Worm (Caenorhabditis elegans) whole organism, late embryonic: ENCODE measurements around the gene T01H3.3.

Experiments used
- C08G9.2 ChIP-seq: sonication (generic microtip); optimal IDR thresholded peaks from 2 replicates; lab custom pipeline; 2016; ENCODE audit warnings: mild to moderate bottlenecking, missing genetic modification characterization, moderate library complexity, missing compliant biosample characterization
- K09A11.1 ChIP-seq: sonication (generic microtip); optimal IDR thresholded peaks from 2 replicates; lab custom pipeline; 2017; ENCODE audit warnings: antibody characterized with exemption, mild to moderate bottlenecking, missing genetic modification characterization, missing compliant biosample characterization; ENCODE audit not compliant: insufficient read depth
- T23F11.4 ChIP-seq: fragments of 200-800 bp; sonication (Bioruptor generic); optimal IDR thresholded peaks from 2 replicates; lab custom pipeline; 2018; ENCODE audit warnings: mild to moderate bottlenecking, missing genetic modification characterization, missing compliant biosample characterization
- ahr-1 ChIP-seq: sonication (generic microtip); optimal IDR thresholded peaks from 2 replicates; lab custom pipeline; 2016; ENCODE audit warnings: missing genetic modification characterization, missing compliant biosample characterization
- ama-1 ChIP-seq: fragments of 150-350 bp; optimal IDR thresholded peaks from 2 replicates; lab custom pipeline; 2014
- ceh-14 ChIP-seq: sonication (generic microtip); optimal IDR thresholded peaks from 2 replicates; lab custom pipeline; 2016; ENCODE audit warnings: missing genotype, missing genetic modification characterization, missing compliant biosample characterization
- ceh-18 ChIP-seq: sonication (generic microtip); optimal IDR thresholded peaks from 2 replicates; lab custom pipeline; 2016; ENCODE audit warnings: missing genetic modification characterization, missing compliant biosample characterization
- ceh-19 ChIP-seq: fragments of 200-800 bp; sonication (Bioruptor generic); optimal IDR thresholded peaks from 2 replicates; lab custom pipeline; 2018; ENCODE audit warnings: mild to moderate bottlenecking, missing genetic modification characterization, missing compliant biosample characterization
- ceh-2 ChIP-seq: sonication (generic microtip); optimal IDR thresholded peaks from 2 replicates; lab custom pipeline; 2016; ENCODE audit warnings: missing genotype, missing genetic modification characterization, missing compliant biosample characterization
- ceh-30 ChIP-seq: fragments of 150-350 bp; optimal IDR thresholded peaks from 2 replicates; lab custom pipeline; 2014; ENCODE audit warnings: missing biosample characterization, missing genetic modification characterization
- ceh-34 ChIP-seq: sonication (generic microtip); optimal IDR thresholded peaks from 2 replicates; lab custom pipeline; 2016; ENCODE audit warnings: mild to moderate bottlenecking, missing genetic modification characterization, missing compliant biosample characterization
- che-1 ChIP-seq: sonication (generic microtip); optimal IDR thresholded peaks from 2 replicates; lab custom pipeline; 2016; ENCODE audit warnings: mild to moderate bottlenecking, missing genetic modification characterization, missing compliant biosample characterization
- elt-2 ChIP-seq: sonication (generic microtip); optimal IDR thresholded peaks from 2 replicates; lab custom pipeline; 2016; ENCODE audit warnings: missing genetic modification reagents, missing genetic modification characterization, missing compliant biosample characterization
- elt-4 ChIP-seq: sonication (generic microtip); optimal IDR thresholded peaks from 2 replicates; lab custom pipeline; 2016; ENCODE audit warnings: missing genetic modification characterization, missing compliant biosample characterization
- fax-1 ChIP-seq: sonication (generic microtip); optimal IDR thresholded peaks from 2 replicates; lab custom pipeline; 2016; ENCODE audit warnings: missing genotype, missing genetic modification characterization, missing compliant biosample characterization
- fkh-10 ChIP-seq: fragments of 150-350 bp; optimal IDR thresholded peaks from 2 replicates; lab custom pipeline; 2014; ENCODE audit warnings: missing biosample characterization, missing genetic modification reagents, missing genetic modification characterization
- fkh-6 ChIP-seq: sonication (generic microtip); optimal IDR thresholded peaks from 2 replicates; lab custom pipeline; 2016; ENCODE audit warnings: missing genetic modification characterization, missing compliant biosample characterization
- hlh-13 ChIP-seq: fragments of 200-800 bp; sonication (Bioruptor generic); optimal IDR thresholded peaks from 2 replicates; lab custom pipeline; 2018; ENCODE audit warnings: mild to moderate bottlenecking, missing genetic modification characterization, missing compliant biosample characterization
- hlh-30 ChIP-seq: sonication (generic microtip); optimal IDR thresholded peaks from 2 replicates; lab custom pipeline; 2017; ENCODE audit warnings: antibody characterized with exemption, missing genetic modification characterization, missing compliant biosample characterization; ENCODE audit not compliant: insufficient read depth
- hlh-8 ChIP-seq: sonication (generic microtip); optimal IDR thresholded peaks from 2 replicates; lab custom pipeline; 2016; ENCODE audit warnings: missing genotype, missing genetic modification characterization, missing compliant biosample characterization
- lim-6 ChIP-seq: sonication (generic microtip); optimal IDR thresholded peaks from 2 replicates; lab custom pipeline; 2016; ENCODE audit warnings: missing genetic modification characterization, missing compliant biosample characterization
- lin-11 ChIP-seq: fragments of 200-800 bp; sonication (Bioruptor generic); optimal IDR thresholded peaks from 2 replicates; lab custom pipeline; 2018; ENCODE audit warnings: mild to moderate bottlenecking, missing genetic modification characterization, missing compliant biosample characterization
- nfya-1 ChIP-seq: sonication (generic microtip); optimal IDR thresholded peaks from 2 replicates; lab custom pipeline; 2017; ENCODE audit warnings: missing genetic modification characterization, mild to moderate bottlenecking, missing compliant biosample characterization, antibody characterized with exemption, moderate library complexity
- nhr-11 ChIP-seq: fragments of 150-350 bp; optimal IDR thresholded peaks from 2 replicates; lab custom pipeline; 2014; ENCODE audit warnings: missing biosample characterization, missing genetic modification characterization
- nhr-232 ChIP-seq: sonication (generic microtip); optimal IDR thresholded peaks from 2 replicates; lab custom pipeline; 2016; ENCODE audit warnings: missing genetic modification characterization, missing compliant biosample characterization
- npax-4 ChIP-seq: sonication (generic microtip); optimal IDR thresholded peaks from 2 replicates; lab custom pipeline; 2016; ENCODE audit warnings: missing genetic modification characterization, missing compliant biosample characterization
- odd-2 ChIP-seq: sonication (generic microtip); optimal IDR thresholded peaks from 2 replicates; lab custom pipeline; 2017; ENCODE audit warnings: antibody characterized with exemption, mild to moderate bottlenecking, missing genetic modification characterization, missing compliant biosample characterization
- pag-3 ChIP-seq: sonication (generic microtip); optimal IDR thresholded peaks from 2 replicates; lab custom pipeline; 2016; ENCODE audit warnings: missing compliant biosample characterization, missing genetic modification characterization, borderline replicate concordance
- pax-1 ChIP-seq: fragments of 150-350 bp; optimal IDR thresholded peaks from 2 replicates; lab custom pipeline; 2014; ENCODE audit warnings: missing biosample characterization, missing genetic modification characterization
- pha-4 ChIP-seq: fragments of 150-350 bp; optimal IDR thresholded peaks from 2 replicates; lab custom pipeline; 2018; ENCODE audit warnings: missing biosample characterization, missing genetic modification reagents, missing genetic modification characterization
- pqm-1 ChIP-seq: sonication (generic microtip); optimal IDR thresholded peaks from 2 replicates; lab custom pipeline; 2016; ENCODE audit warnings: missing genetic modification characterization, missing compliant biosample characterization
- pros-1 ChIP-seq: fragments of 150-350 bp; optimal IDR thresholded peaks from 2 replicates; lab custom pipeline; 2014; ENCODE audit warnings: missing biosample characterization, missing genetic modification reagents, missing genetic modification characterization
- ref-2 ChIP-seq: sonication (generic microtip); optimal IDR thresholded peaks from 2 replicates; lab custom pipeline; 2016; ENCODE audit warnings: missing genetic modification characterization, missing compliant biosample characterization
- rnt-1 ChIP-seq: sonication (generic microtip); optimal IDR thresholded peaks from 2 replicates; lab custom pipeline; 2016; ENCODE audit warnings: missing genetic modification characterization, missing compliant biosample characterization
- sox-2 ChIP-seq: fragments of 200-800 bp; sonication (Bioruptor generic); IDR thresholded peaks from 2 replicates; pipeline ENCODE4 v1.3.6; 2022; ENCODE audit warnings: missing genetic modification reagents, missing genetic modification characterization, missing compliant biosample characterization
- syd-9 ChIP-seq: sonication (generic microtip); optimal IDR thresholded peaks from 2 replicates; lab custom pipeline; 2016; ENCODE audit warnings: mild to moderate bottlenecking, missing genetic modification characterization, moderate library complexity, missing compliant biosample characterization
- tbx-2 ChIP-seq: sonication (generic microtip); optimal IDR thresholded peaks from 2 replicates; lab custom pipeline; 2016; ENCODE audit warnings: missing genetic modification characterization, missing compliant biosample characterization
- unc-42 ChIP-seq: sonication (generic microtip); optimal IDR thresholded peaks from 2 replicates; lab custom pipeline; 2016; ENCODE audit warnings: missing genotype, missing genetic modification characterization, missing compliant biosample characterization
- unc-55 ChIP-seq: sonication (generic microtip); optimal IDR thresholded peaks from 2 replicates; lab custom pipeline; 2017; ENCODE audit warnings: missing biosample characterization, missing genetic modification reagents, missing genetic modification characterization
- unc-86 ChIP-seq: sonication (generic microtip); optimal IDR thresholded peaks from 2 replicates; lab custom pipeline; 2016; ENCODE audit warnings: missing genetic modification characterization, missing compliant biosample characterization
- ztf-16 ChIP-seq: sonication (generic microtip); optimal IDR thresholded peaks from 2 replicates; lab custom pipeline; 2017; ENCODE audit warnings: missing genetic modification characterization, missing compliant biosample characterization

The T01H3.3 gene

ce11 chrII:7900762-7901161 is 27.1 kb upstream of the T01H3.3 start:
- TF ChIP-seq lim-6 (tag; lab: Kevin White, UChicago), result no peak
- no peak for TF ChIP-seq ceh-18
- TF ChIP-seq lin-11, result no peak
- no peak for TF ChIP-seq unc-55 (GFP tag; lab: Kevin White, UChicago)
- no peak for TF ChIP-seq fax-1 (tag; lab: Kevin White, UChicago)
- TF ChIP-seq unc-86 (tag; lab: Kevin White, UChicago), result no peak
- TF ChIP-seq syd-9 (tag; lab: Kevin White, UChicago), result no peak
- no peak for TF ChIP-seq ama-1 (lab: Kevin White, UChicago)
- TF ChIP-seq pag-3, result no peak
- TF ChIP-seq pqm-1, result no peak
- no peak for TF ChIP-seq rnt-1 (tag; lab: Kevin White, UChicago)
- no peak for TF ChIP-seq ceh-30 (tag; lab: Kevin White, UChicago)
- no peak for TF ChIP-seq pros-1 (tag; lab: Kevin White, UChicago)
- no peak for TF ChIP-seq elt-4 (tag; lab: Kevin White, UChicago)
- TF ChIP-seq hlh-8 (tag; lab: Kevin White, UChicago), result no peak
- no peak for TF ChIP-seq nhr-232
- TF ChIP-seq odd-2 (tag; lab: Kevin White, UChicago), result no peak

ce11 chrII:7900190-7900672 is 26.5 kb upstream of the T01H3.3 start, which contains the start of gene rev-1:
Gene rev-1 (plus strand): TSS chrII:7900622.
- TF ChIP-seq nhr-11 (tag; lab: Kevin White, UChicago), result no peak
- peak; percentile 40 for TF ChIP-seq unc-42 (tag; lab: Kevin White, UChicago)
- TF ChIP-seq, all 69 proteins: peak for 1

- no peak for TF ChIP-seq lin-11
- no peak for TF ChIP-seq ztf-16 (tag; lab: Kevin White, UChicago)
- TF ChIP-seq elt-4 (tag; lab: Kevin White, UChicago), result no peak
- no peak for TF ChIP-seq tbx-2 (tag; lab: Kevin White, UChicago)
- no peak for TF ChIP-seq npax-4 (tag; lab: Kevin White, UChicago)
- peak; percentile 54 for TF ChIP-seq unc-55 (GFP tag; lab: Kevin White, UChicago)
- TF ChIP-seq elt-2 (tag; lab: Kevin White, UChicago), result no peak
- TF ChIP-seq hlh-30 (tag; lab: Kevin White, UChicago), result no peak
Measured at ce11 chrII:7895190-7895589, 21.5 kb upstream of the T01H3.3 start.

DNA sequence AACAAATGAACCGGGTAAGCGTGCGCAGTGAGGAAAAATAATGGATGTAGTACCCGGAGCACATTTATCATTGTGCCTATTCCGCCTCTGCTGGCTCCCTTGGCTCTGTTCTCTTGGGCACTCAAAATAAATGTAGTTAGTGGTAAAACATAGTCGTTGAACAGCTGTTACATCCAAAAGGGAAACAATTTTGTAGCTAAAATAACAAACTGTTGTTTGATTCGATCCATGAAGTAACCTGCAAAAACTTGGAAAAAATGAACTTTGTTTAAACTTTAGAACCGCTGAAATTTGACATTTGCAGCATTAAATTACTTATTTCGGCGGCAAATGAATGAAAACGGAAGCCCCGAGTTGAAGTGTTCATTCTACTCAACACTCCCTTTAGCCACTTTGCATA is 20.0 kb upstream of the T01H3.3 start:
- TF ChIP-seq ceh-34 (tag; lab: Kevin White, UChicago) (peak; percentile 69), fkh-10 (GFP tag; lab: Kevin White, UChicago) (no peak), ahr-1 (tag; lab: Kevin White, UChicago) (no peak), ceh-19 (GFP tag; lab: Kevin White, UChicago) (no peak)

DNA sequence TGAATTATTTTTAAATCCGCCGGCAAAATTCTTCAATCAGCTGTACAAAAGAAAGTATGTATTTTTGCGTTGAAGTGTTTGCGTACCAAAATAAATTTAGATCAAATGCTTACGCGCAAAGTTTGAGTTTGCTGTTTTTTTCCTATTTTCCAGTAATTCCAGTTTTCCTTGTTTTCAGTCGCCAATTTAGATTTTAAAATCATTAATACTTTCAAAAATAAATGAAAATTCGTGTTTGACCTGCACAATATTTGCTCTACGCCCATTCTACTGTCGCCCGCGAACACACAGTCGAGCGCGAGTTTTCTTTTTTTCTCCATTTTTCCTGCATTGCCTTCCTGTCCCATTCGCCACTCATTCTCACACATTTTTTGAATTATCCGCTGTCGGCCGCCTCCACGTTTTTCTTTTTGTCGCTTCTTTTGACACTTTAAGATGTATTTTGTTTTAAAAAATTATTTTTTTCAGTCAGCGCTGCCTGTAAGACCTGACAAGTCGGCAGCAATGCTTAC is 19.1 kb upstream of the T01H3.3 start, which contains the start of gene ptc-1:
Gene ptc-1, plus strand, starts transcription at position 462 of the 512 bp plus-strand sequence.
- TF ChIP-seq ceh-18 (no peak), ceh-19 (GFP tag; lab: Kevin White, UChicago) (no peak), ref-2 (no peak), ceh-14 (tag; lab: Kevin White, UChicago) (no peak)

ce11 chrII:7891869-7892615 is 18.3 kb upstream of the T01H3.3 start:
- TF ChIP-seq ceh-18 (peak; percentile 38), npax-4 (tag; lab: Kevin White, UChicago) (no peak), pha-4 (tag; lab: Kevin White, UChicago) (no peak), rnt-1 (tag; lab: Kevin White, UChicago) (peak; percentile 17), fkh-6 (no peak), ztf-16 (tag; lab: Kevin White, UChicago) (no peak), pros-1 (tag; lab: Kevin White, UChicago) (peak; percentile 55), sox-2 (GFP tag; lab: Robert Waterston, UW) (no peak), K09A11.1 (tag; lab: Kevin White, UChicago) (no peak), ceh-2 (tag; lab: Kevin White, UChicago) (no peak), ceh-34 (tag; lab: Kevin White, UChicago) (no peak), C08G9.2 (tag; lab: Kevin White, UChicago) (peak; percentile 23), che-1 (tag; lab: Kevin White, UChicago) (no peak), pqm-1 (no peak), T23F11.4 (GFP tag; lab: Kevin White, UChicago) (no peak), pax-1 (tag; lab: Kevin White, UChicago) (no peak), hlh-13 (GFP tag; lab: Kevin White, UChicago) (no peak), nfya-1 (peak; percentile 21)
